Worm (Caenorhabditis elegans) whole organism, L4/young adult: ENCODE measurements around the gene eif-2Bgamma.

Experiments used
- dao-5 ChIP-seq: sonication (generic microtip); optimal IDR thresholded peaks from 2 replicates; lab custom pipeline; 2016; ENCODE audit warnings: missing genotype, missing genetic modification characterization, moderate library complexity, missing compliant biosample characterization
- him-1 ChIP-seq: sonication (generic microtip); optimal IDR thresholded peaks from 2 replicates; lab custom pipeline; 2016; ENCODE audit warnings: missing genotype, missing genetic modification reagents, missing genetic modification characterization, missing compliant biosample characterization

DNA sequence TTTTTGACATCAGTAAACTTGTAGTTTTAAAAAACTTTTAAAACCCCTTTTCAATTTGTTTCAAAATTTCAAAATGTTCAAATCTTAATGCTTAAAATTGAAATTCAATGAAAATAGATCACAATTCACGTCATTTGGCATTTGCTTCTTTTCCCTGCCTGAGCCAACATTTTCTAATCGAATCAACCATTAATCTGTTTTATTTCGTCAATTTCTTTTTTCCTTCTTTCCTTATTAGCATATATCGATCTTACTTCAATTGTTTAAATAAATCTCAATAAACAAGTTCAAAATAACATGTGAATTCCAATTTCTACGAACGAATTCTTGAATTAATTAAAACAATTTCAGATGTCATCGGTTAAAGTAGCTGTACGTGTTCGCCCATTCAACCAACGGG lies 28.1 kb upstream of the eif-2Bgamma start:
- no peak for TF ChIP-seq him-1 (tag; lab: Kevin White, UChicago)
- TF ChIP-seq dao-5 (tag; lab: Kevin White, UChicago) = no peak
